Fruit fly (Drosophila melanogaster): ENCODE data around the gene CG14634.

DNA sequence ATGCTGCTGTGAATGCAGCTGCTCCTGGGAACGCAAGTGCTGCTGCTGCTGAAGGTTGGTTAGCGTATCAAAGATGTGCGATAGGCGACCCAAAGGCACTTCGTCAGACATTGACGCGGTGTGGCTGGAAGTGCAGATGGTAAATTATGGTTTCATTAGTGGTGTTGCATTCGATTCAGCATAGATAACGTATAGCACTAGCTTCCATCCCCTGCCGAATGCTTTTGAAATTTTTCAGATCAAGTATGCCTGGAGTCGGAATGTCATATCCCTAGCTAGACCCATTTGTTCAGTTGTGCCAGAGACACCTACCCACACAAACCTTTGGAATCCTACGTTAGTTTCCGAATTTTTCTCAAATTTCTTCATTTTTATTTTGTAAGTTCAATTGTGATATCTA is 31.8 kb downstream of the CG14634 start, which contains the start of gene CG11663:
- TF ChIP-seq vfl (GFP tag; optimal IDR thresholded peaks at IDR 0.05), result no peak
- no peak for TF ChIP-seq schlank (tag; optimal IDR thresholded peaks at IDR 0.05)
- TF ChIP-seq CG10267 (tag; optimal IDR thresholded peaks at IDR 0.05), result no peak
- TF ChIP-seq CG17612 (GFP tag; IDR thresholded peaks at IDR 0.05), result no peak
- no peak for TF ChIP-seq CG18011 (GFP tag; optimal IDR thresholded peaks at IDR 0.05)
- TF ChIP-seq usp (GFP tag; optimal IDR thresholded peaks at IDR 0.05), result no peak
- no peak for TF ChIP-seq CG12219 (GFP tag; optimal IDR thresholded peaks at IDR 0.05)
